Worm (Caenorhabditis elegans) whole organism, L2 larva: ENCODE results near the gene pals-16.
"Not testable (repeated sequence)": the region's sequence is repeated elsewhere in the genome, so short reads cannot be mapped to it uniquely, and the experiment has no call there.

ENCODE experiments used
- F13H6.1 ChIP-seq: sonication (generic microtip); optimal IDR thresholded peaks from 2 replicates; lab custom pipeline; 2016; ENCODE audit warnings: missing genetic modification characterization, missing compliant biosample characterization
- Y55F3AM.14 ChIP-seq: fragments of 200-800 bp; sonication (Bioruptor generic); optimal IDR thresholded peaks from 2 replicates; lab custom pipeline; 2018; ENCODE audit warnings: mild to moderate bottlenecking, missing genetic modification characterization, missing compliant biosample characterization
- ZK546.5 ChIP-seq: sonication (generic microtip); optimal IDR thresholded peaks from 2 replicates; lab custom pipeline; 2017; ENCODE audit warnings: missing biosample characterization, missing genetic modification characterization
- aly-2 ChIP-seq: fragments of 150-350 bp; optimal IDR thresholded peaks from 2 replicates; lab custom pipeline; 2014; ENCODE audit warnings: missing biosample characterization, missing genetic modification characterization
- ama-1 ChIP-seq: fragments of 150-350 bp; optimal IDR thresholded peaks from 2 replicates; lab custom pipeline; 2018; ENCODE audit warnings: inconsistent platforms
- ceh-16 ChIP-seq: fragments of 150-350 bp; optimal IDR thresholded peaks from 2 replicates; lab custom pipeline; 2014; ENCODE audit warnings: missing biosample characterization, missing genetic modification characterization
- ceh-82 ChIP-seq: fragments of 150-350 bp; optimal IDR thresholded peaks from 2 replicates; lab custom pipeline; 2014; ENCODE audit warnings: missing biosample characterization, missing genetic modification characterization
- dmd-4 ChIP-seq: sonication (generic microtip); optimal IDR thresholded peaks from 2 replicates; lab custom pipeline; 2017; ENCODE audit warnings: missing biosample characterization, missing genetic modification characterization
- egl-27 ChIP-seq: sonication (generic microtip); optimal IDR thresholded peaks from 3 replicates; lab custom pipeline; 2017; ENCODE audit warnings: missing biosample characterization, missing genetic modification reagents, missing genetic modification characterization
- elt-3 ChIP-seq: sonication (generic microtip); optimal IDR thresholded peaks from 2 replicates; lab custom pipeline; 2017; ENCODE audit warnings: missing biosample characterization, missing genetic modification characterization
- fos-1 ChIP-seq: fragments of 150-350 bp; optimal IDR thresholded peaks from 2 replicates; lab custom pipeline; 2014; ENCODE audit warnings: missing biosample characterization, missing genetic modification characterization
- gmeb-1 ChIP-seq: fragments of 150-350 bp; optimal IDR thresholded peaks from 2 replicates; lab custom pipeline; 2014; ENCODE audit warnings: missing biosample characterization, missing genetic modification characterization
- lin-11 ChIP-seq: fragments of 150-350 bp; sonication (generic microtip); optimal IDR thresholded peaks from 2 replicates; lab custom pipeline; 2014; ENCODE audit warnings: missing biosample characterization, missing genetic modification characterization, inconsistent platforms, mixed read lengths
- lin-39 ChIP-seq: fragments of 150-350 bp; optimal IDR thresholded peaks from 2 replicates; lab custom pipeline; 2014; ENCODE audit warnings: missing biosample characterization, missing genetic modification reagents, missing genetic modification characterization
- lsy-2 ChIP-seq, 2 experiments: fragments of 150-350 bp in 1 of 2; sonication (generic microtip) in 1 of 2; optimal IDR thresholded peaks; 2 replicates each; lab custom pipeline; 2014 to 2017; ENCODE audit warnings: missing biosample characterization in 2 of 2, missing genetic modification characterization in 2 of 2
- mab-5 ChIP-seq: fragments of 150-350 bp; optimal IDR thresholded peaks from 2 replicates; lab custom pipeline; 2014; ENCODE audit warnings: missing biosample characterization, missing genetic modification characterization
- mdl-1 ChIP-seq, 2 experiments: fragments of 150-350 bp in 1 of 2; sonication (generic microtip) in 1 of 2; optimal IDR thresholded peaks; 2 replicates each; lab custom pipeline; 2017; ENCODE audit warnings: missing biosample characterization in 2 of 2, missing genetic modification characterization in 2 of 2
- nhr-10 ChIP-seq: sonication (generic microtip); optimal IDR thresholded peaks from 2 replicates; lab custom pipeline; 2017; ENCODE audit warnings: missing biosample characterization, missing genetic modification characterization
- nhr-129 ChIP-seq: fragments of 150-350 bp; optimal IDR thresholded peaks from 2 replicates; lab custom pipeline; 2014; ENCODE audit warnings: missing biosample characterization, missing genetic modification characterization
- nhr-21 ChIP-seq: fragments of 150-350 bp; optimal IDR thresholded peaks from 2 replicates; lab custom pipeline; 2014; ENCODE audit warnings: missing biosample characterization, missing genetic modification characterization
- nhr-23 ChIP-seq: fragments of 150-350 bp; optimal IDR thresholded peaks from 2 replicates; lab custom pipeline; 2014; ENCODE audit warnings: missing biosample characterization, missing genetic modification reagents, missing genetic modification characterization
- nhr-237 ChIP-seq: fragments of 150-350 bp; optimal IDR thresholded peaks from 2 replicates; lab custom pipeline; 2014; ENCODE audit warnings: missing biosample characterization, missing genetic modification characterization
- nhr-25 ChIP-seq: fragments of 150-350 bp; sonication (generic microtip); optimal IDR thresholded peaks from 3 replicates; lab custom pipeline; 2014; ENCODE audit warnings: missing biosample characterization, missing genetic modification characterization
- nhr-6 ChIP-seq: fragments of 150-350 bp; optimal IDR thresholded peaks from 2 replicates; lab custom pipeline; 2014; ENCODE audit warnings: missing biosample characterization, missing genetic modification characterization
- sem-4 ChIP-seq: fragments of 150-350 bp; optimal IDR thresholded peaks from 2 replicates; lab custom pipeline; 2014; ENCODE audit warnings: missing biosample characterization, missing genetic modification reagents, missing genetic modification characterization
- sma-9 ChIP-seq, 2 experiments: fragments of 150-350 bp in 1 of 2; sonication (generic microtip) in 1 of 2; optimal IDR thresholded peaks; 2 replicates each; lab custom pipeline; 2014 to 2016; ENCODE audit warnings: missing genetic modification characterization in 2 of 2, mild to moderate bottlenecking in 1 of 2, missing biosample characterization in 1 of 2, missing compliant biosample characterization in 1 of 2, missing genetic modification reagents in 1 of 2, moderate library complexity in 1 of 2
- snpc-4 ChIP-seq: fragments of 150-350 bp; optimal IDR thresholded peaks from 2 replicates; lab custom pipeline; 2014; ENCODE audit warnings: missing biosample characterization, missing genetic modification characterization
- unc-39 ChIP-seq: fragments of 150-350 bp; optimal IDR thresholded peaks from 2 replicates; lab custom pipeline; 2014; ENCODE audit warnings: missing biosample characterization, missing genetic modification characterization
- unc-55 ChIP-seq: fragments of 150-350 bp; sonication (generic microtip); optimal IDR thresholded peaks from 3 replicates; lab custom pipeline; 2014; ENCODE audit warnings: missing biosample characterization, missing genetic modification reagents, missing genetic modification characterization
- unc-62 ChIP-seq: fragments of 150-350 bp; optimal IDR thresholded peaks from 2 replicates; lab custom pipeline; 2014; ENCODE audit warnings: missing biosample characterization, missing genetic modification reagents, missing genetic modification characterization
- zag-1 ChIP-seq: fragments of 150-350 bp; optimal IDR thresholded peaks from 2 replicates; lab custom pipeline; 2014; ENCODE audit warnings: missing biosample characterization, missing genetic modification characterization
- ztf-11 ChIP-seq: sonication (generic microtip); optimal IDR thresholded peaks from 2 replicates; lab custom pipeline; 2017; ENCODE audit warnings: missing biosample characterization, missing genetic modification characterization

The pals-16 gene

ce11 chrIII:1399670-1400069 is at the start of gene pals-16:
pals-16 (plus strand) TSS chrIII:1399970.
- TF ChIP-seq nhr-237 (tag; lab: Kevin White, UChicago) (no peak), nhr-25 (tag; lab: Kevin White, UChicago) (no peak), lin-39 (no peak), ceh-16 (no peak)

- TF ChIP-seq mab-5 (tag; lab: Kevin White, UChicago) (no peak), lin-11 (tag; lab: Kevin White, UChicago) (no peak), ceh-16 (no peak), unc-39 (tag; lab: Kevin White, UChicago) (no peak)
Measured at ce11 chrIII:1350745-1351144, 49.0 kb upstream of the pals-16 start, which contains the start of gene Y82E9BL.3. Y82E9BL.3 (minus strand) TSS chrIII:1350845.

- TF ChIP-seq nhr-25 (tag; lab: Kevin White, UChicago) (no peak), ama-1 (lab: Kevin White, UChicago) (no peak), fos-1 (tag; lab: Kevin White, UChicago) (no peak), dmd-4 (no peak), sem-4 (no peak), egl-27 (tag; lab: Kevin White, UChicago) (no peak), lsy-2 (tag; optimal IDR thresholded peaks at IDR 0.05; lab: Kevin White, UChicago) (no peak), aly-2 (tag; lab: Kevin White, UChicago) (no peak), nhr-129 (no peak), unc-55 (GFP tag; lab: Kevin White, UChicago) (no peak)
Measured at ce11 chrIII:1354523-1354922, 45.2 kb upstream of the pals-16 start.

ce11 chrIII:1355320-1355719 is 44.5 kb upstream of the pals-16 start, which contains the start of gene Y82E9BL.1:
Y82E9BL.1 (minus strand) TSS chrIII:1355420.
- TF ChIP-seq ama-1 (lab: Kevin White, UChicago) (no peak), ceh-82 (tag; lab: Kevin White, UChicago) (no peak), unc-55 (GFP tag; lab: Kevin White, UChicago) (no peak), nhr-23 (tag; lab: Kevin White, UChicago) (no peak)

ce11 chrIII:1357973-1358372 is 41.8 kb upstream of the pals-16 start, which contains the start of gene Y82E9BR.8:
Y82E9BR.8 (minus strand) TSS chrIII:1358073.
- not testable (repeated sequence) for TF ChIP-seq ceh-16; nhr-10; unc-39 (tag; lab: Kevin White, UChicago)

ce11 chrIII:1359669-1360068 is 40.1 kb upstream of the pals-16 start, which contains the start of gene Y82E9BR.9:
Y82E9BR.9 (minus strand) TSS chrIII:1359769.
- TF ChIP-seq snpc-4 (tag; lab: Kevin White, UChicago) (no peak), gmeb-1 (no peak), unc-62 (GFP tag; lab: Kevin White, UChicago) (no peak), nhr-237 (tag; lab: Kevin White, UChicago) (no peak), nhr-21 (tag; lab: Kevin White, UChicago) (no peak), sma-9 (GFP tag; optimal IDR thresholded peaks at IDR 0.05; lab: Kevin White, UChicago) (no peak), sma-9 (tag; optimal IDR thresholded peaks at IDR 0.05; lab: Kevin White, UChicago) (no peak)
- TF ChIP-seq, all 48 proteins: peak for 0

ce11 chrIII:1372563-1372962 is 27.2 kb upstream of the pals-16 start:
- TF ChIP-seq ceh-16 (no peak), snpc-4 (tag; lab: Kevin White, UChicago) (no peak), egl-27 (tag; lab: Kevin White, UChicago) (no peak), zag-1 (tag; lab: Kevin White, UChicago) (no peak), nhr-25 (tag; lab: Kevin White, UChicago) (no peak), ZK546.5 (tag; lab: Kevin White, UChicago) (no peak), unc-62 (GFP tag; lab: Kevin White, UChicago) (no peak)

ce11 chrIII:1374355-1374807 is 25.4 kb upstream of the pals-16 start, which contains the start of gene Y82E9BR.20:
Y82E9BR.20 (plus strand) TSS chrIII:1374405.
- TF ChIP-seq ceh-16 (no peak), mdl-1 (tag; optimal IDR thresholded peaks at IDR 0.05; lab: Kevin White, UChicago) (no peak), ztf-11 (tag; lab: Kevin White, UChicago) (no peak), elt-3 (tag; lab: Kevin White, UChicago) (no peak), nhr-6 (tag; lab: Kevin White, UChicago) (no peak), F13H6.1 (tag; lab: Kevin White, UChicago) (no peak), snpc-4 (tag; lab: Kevin White, UChicago) (no peak), Y55F3AM.14 (GFP tag; lab: Kevin White, UChicago) (no peak)
